Worm (Caenorhabditis elegans): ENCODE measurements around the gene C46A5.6.

Gene C46A5.6

DNA sequence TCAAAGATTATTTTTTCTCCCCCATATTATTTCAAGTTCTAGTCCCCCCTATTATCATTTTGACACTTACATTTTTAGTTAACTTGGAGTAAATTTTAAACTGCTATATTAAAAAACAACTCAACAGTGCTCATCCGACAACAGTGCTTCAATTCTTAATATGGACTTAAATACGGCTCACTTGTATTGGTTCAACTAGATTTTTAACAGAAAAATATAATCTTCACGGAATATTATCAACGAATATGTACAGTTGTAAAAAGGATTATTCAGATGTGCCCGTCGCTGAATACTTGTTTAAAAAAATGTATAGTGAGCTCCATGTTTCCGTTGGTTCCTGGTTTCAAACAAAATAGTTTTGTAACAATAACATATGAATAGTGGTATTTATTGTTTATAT lies 36.7 kb upstream of the C46A5.6 start:
- no peak for TF ChIP-seq lir-3 (tag; optimal IDR thresholded peaks at IDR 0.05; ENCODE audit: poor library complexity)
- TF ChIP-seq fkh-4 (tag; optimal IDR thresholded peaks at IDR 0.05; ENCODE audit: borderline replicate concordance): no peak
- TF ChIP-seq tlp-1 (tag; optimal IDR thresholded peaks at IDR 0.05): no peak
- TF ChIP-seq xbp-1 (tag; optimal IDR thresholded peaks at IDR 0.05): no peak
- no peak for TF ChIP-seq vab-15 (tag; optimal IDR thresholded peaks at IDR 0.05)
- no peak for TF ChIP-seq snpc-4 (tag; optimal IDR thresholded peaks at IDR 0.05)
- no peak for TF ChIP-seq ztf-11 (tag; optimal IDR thresholded peaks at IDR 0.05)
- TF ChIP-seq egl-27 (tag; optimal IDR thresholded peaks at IDR 0.05): no peak
- no peak for TF ChIP-seq aly-2 (tag; optimal IDR thresholded peaks at IDR 0.05)
- no peak for TF ChIP-seq C16A3.4 (tag; optimal IDR thresholded peaks at IDR 0.05)
- no peak for TF ChIP-seq ztf-4 (tag; optimal IDR thresholded peaks at IDR 0.05)
- no peak for TF ChIP-seq fkh-8 (tag; optimal IDR thresholded peaks at IDR 0.05)
- no peak for TF ChIP-seq nhr-90 (tag; optimal IDR thresholded peaks at IDR 0.05; ENCODE audit: poor library complexity)
- no peak for TF ChIP-seq Y116A8C.19 (tag; optimal IDR thresholded peaks at IDR 0.05; ENCODE audit: borderline replicate concordance)
- TF ChIP-seq nhr-85 (tag): no peak

DNA sequence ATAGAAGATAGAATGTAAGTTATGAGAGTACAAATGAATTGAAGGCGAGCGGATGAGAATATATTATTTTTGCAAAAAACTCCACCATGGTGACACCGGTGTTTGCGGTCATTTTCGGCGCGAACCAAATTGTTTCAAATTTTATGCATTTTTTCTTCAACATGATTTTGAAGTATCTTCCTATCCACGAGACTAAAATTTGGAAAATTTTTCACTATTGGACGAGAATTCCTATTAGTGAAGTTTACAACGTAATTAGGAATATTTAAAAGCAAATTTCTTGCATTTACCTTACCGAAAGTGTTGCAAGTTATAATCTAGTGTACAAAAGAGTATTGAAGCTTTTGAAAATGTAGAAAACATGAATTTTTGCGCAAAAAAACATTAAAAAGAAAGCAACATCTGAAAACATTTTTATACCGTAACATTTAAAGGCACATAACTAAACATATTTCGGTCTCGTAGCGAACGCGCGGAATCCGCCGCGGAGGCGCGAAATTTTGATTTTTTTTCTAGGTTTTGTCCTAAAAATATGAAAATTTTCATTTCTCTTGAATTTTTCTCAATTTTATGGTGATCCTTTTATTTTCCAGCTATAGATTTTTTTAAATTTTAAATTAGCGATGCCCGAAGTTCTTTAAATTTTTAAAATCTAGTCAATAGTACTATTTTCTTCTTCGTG lies 32.9 kb upstream of the C46A5.6 start, which contains the start of gene sgo-1:
Gene sgo-1 (minus strand): TSS at position 51 of the 682 bp plus-strand sequence.
- TF ChIP-seq efl-3 (GFP tag; optimal IDR thresholded peaks at IDR 0.05) (no peak), efl-1 (optimal IDR thresholded peaks at IDR 0.05) (peak; percentile 1 to 16), efl-1 (GFP tag; optimal IDR thresholded peaks at IDR 0.05 in 1 of 2) (no peak)

DNA sequence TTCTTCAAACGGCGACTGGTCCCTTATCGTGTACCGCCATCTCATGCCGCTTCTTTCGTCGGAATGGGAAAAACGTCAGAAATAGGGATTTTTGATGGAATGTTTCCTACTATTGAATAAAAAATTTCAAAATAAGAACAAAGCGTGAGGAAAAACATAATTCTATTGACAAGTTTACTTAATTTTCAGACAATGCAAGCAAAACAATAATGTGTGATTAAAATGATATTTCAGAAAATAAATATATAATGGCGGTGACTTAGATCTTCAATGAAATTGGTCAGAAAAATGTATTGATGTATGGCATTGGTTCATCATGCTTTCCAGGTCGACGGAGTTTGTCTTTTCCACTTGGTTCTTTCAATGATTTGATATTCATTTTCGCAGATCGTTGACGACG lies 31.1 kb upstream of the C46A5.6 start, which contains the start of gene ntp-1:
Gene ntp-1 (minus strand): TSS at position 101 of the 400 bp plus-strand sequence.
- no peak for TF ChIP-seq ces-1 (GFP tag; optimal IDR thresholded peaks at IDR 0.05)
- no peak for TF ChIP-seq egl-13 (tag; optimal IDR thresholded peaks at IDR 0.05)
- no peak for TF ChIP-seq swsn-7 (tag; optimal IDR thresholded peaks at IDR 0.05)
- no peak for TF ChIP-seq lin-13 (GFP tag; optimal IDR thresholded peaks at IDR 0.05)
- no peak for TF ChIP-seq ceh-8 (GFP tag; optimal IDR thresholded peaks at IDR 0.05)
- TF ChIP-seq lsy-2 (tag; optimal IDR thresholded peaks at IDR 0.05): no peak
- TF ChIP-seq nhr-76 (tag; optimal IDR thresholded peaks at IDR 0.05): no peak
- no peak for TF ChIP-seq pqm-1 (tag; optimal IDR thresholded peaks at IDR 0.05)
- no peak for TF ChIP-seq nhr-12 (tag; optimal IDR thresholded peaks at IDR 0.05)
- no peak for TF ChIP-seq fos-1 (tag; optimal IDR thresholded peaks at IDR 0.05)
- no peak for TF ChIP-seq efl-3 (GFP tag; optimal IDR thresholded peaks at IDR 0.05)
- no peak for TF ChIP-seq sptf-1 (tag; optimal IDR thresholded peaks at IDR 0.05)
- no peak for TF ChIP-seq ceh-63 (GFP tag; optimal IDR thresholded peaks at IDR 0.05)
- TF ChIP-seq nhr-90 (tag; optimal IDR thresholded peaks at IDR 0.05; ENCODE audit: poor library complexity): no peak
- no peak for TF ChIP-seq C16A3.4 (tag; optimal IDR thresholded peaks at IDR 0.05)
- TF ChIP-seq unc-130 (tag; optimal IDR thresholded peaks at IDR 0.05): no peak
- TF ChIP-seq tbx-2 (tag; optimal IDR thresholded peaks at IDR 0.05): no peak
- TF ChIP-seq efl-1 (optimal IDR thresholded peaks at IDR 0.05): no peak
- no peak for TF ChIP-seq efl-1 (GFP tag; optimal IDR thresholded peaks at IDR 0.05 in 1 of 2)
- no peak for TF ChIP-seq skn-1 (tag; optimal IDR thresholded peaks at IDR 0.05)
- no peak for TF ChIP-seq alr-1 (tag; optimal IDR thresholded peaks at IDR 0.05; ENCODE audit: borderline replicate concordance)

DNA sequence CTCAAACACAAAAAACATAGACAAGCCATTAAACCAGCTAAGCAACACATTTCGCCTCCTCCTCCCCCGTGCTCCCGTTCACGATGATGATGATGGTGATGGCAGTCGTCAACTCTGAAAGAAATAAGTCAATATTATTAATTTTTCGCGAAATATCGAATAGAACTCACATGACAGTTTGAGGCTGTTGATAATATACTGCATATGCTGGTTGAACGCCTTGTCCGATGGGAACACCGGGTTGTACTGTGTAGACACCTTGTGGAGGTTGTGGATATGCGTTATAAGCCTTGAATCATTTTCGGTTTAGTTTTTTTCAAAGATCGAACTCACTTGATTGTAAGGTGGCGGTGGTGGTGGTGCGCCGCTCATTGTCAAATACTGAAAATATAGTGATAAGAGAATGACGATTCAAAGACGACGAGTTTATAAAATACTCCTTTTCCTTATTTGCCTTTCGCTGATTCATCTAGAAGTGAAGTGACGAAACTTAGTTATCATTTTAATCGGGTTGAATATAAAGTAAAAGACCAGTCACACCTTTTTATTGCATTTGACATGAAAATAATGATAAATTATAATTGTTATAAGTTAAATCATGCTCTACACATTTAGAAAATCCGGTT lies 28.3 kb upstream of the C46A5.6 start, which contains the start of gene C33H5.13:
Gene C33H5.13 (minus strand): TSS at position 443 of the 626 bp plus-strand sequence.
- TF ChIP-seq lin-35 (GFP tag; optimal IDR thresholded peaks at IDR 0.05) (peak in 1 of 2 experiments; percentile 20), ceh-63 (GFP tag; optimal IDR thresholded peaks at IDR 0.05) (no peak), elt-2 (tag; optimal IDR thresholded peaks at IDR 0.05) (peak; percentile 34), efl-1 (optimal IDR thresholded peaks at IDR 0.05) (peak in 1 of 2 experiments; percentile 6), efl-1 (GFP tag; optimal IDR thresholded peaks at IDR 0.05 in 1 of 2) (peak in 1 of 2 experiments; percentile 56)

All from whole organism, L1 larva.